Fruit fly (Drosophila melanogaster): Measurements from ENCODE around the gene GstO1.

DNA sequence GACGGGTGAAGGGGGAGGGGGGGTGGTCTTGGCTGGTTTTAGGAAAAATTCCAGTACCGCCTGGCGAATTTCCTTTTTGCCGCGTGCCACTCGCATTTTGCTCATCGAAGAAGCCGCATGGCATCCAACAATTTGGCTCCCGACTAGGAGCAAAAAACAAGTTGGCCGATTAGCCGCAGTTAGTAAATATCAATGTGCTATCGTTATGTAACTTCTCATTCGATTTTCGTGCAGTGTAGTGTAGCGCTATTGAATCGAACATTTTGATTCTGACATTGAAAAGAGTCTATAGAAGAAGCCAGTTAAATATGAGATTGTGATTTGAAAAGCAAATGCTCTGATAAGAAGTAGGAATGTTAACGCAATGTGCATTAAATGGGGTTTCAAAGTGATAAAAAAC lies 5.0 kb upstream of the GstO1 start:
- TF ChIP-seq zen2 (GFP tag; IDR thresholded peaks at IDR 0.05; ENCODE audit: partially characterized antibody) (no peak), CG11695 (GFP tag; IDR thresholded peaks at IDR 0.05) (no peak), CG11504 (tag; optimal IDR thresholded peaks at IDR 0.05) (no peak), CG10321 (GFP tag; IDR thresholded peaks at IDR 0.05) (no peak), klu (GFP tag; IDR thresholded peaks at IDR 0.05) (no peak), CG7556 (GFP tag; optimal IDR thresholded peaks at IDR 0.05) (no peak), bigmax (GFP tag; optimal IDR thresholded peaks at IDR 0.05) (no peak)

Data from whole organism, embryonic.